Worm (Caenorhabditis elegans) whole organism, L4 larva: ENCODE data around the gene W06A7.4.

Experiments
- ceh-82 ChIP-seq: sonication (generic microtip); optimal IDR thresholded peaks from 2 replicates; lab custom pipeline; 2017; ENCODE audit warnings: missing biosample characterization, missing genetic modification characterization
- dpl-1 ChIP-seq: fragments of 150-350 bp; optimal IDR thresholded peaks from 2 replicates; lab custom pipeline; 2014; ENCODE audit warnings: missing biosample characterization, missing genetic modification reagents, missing genetic modification characterization
- egl-27 ChIP-seq: sonication (generic microtip); optimal IDR thresholded peaks from 3 replicates; lab custom pipeline; 2017; ENCODE audit warnings: missing biosample characterization, missing genetic modification reagents, missing genetic modification characterization
- hlh-11 ChIP-seq: fragments of 200-800 bp; sonication (Bioruptor generic); optimal IDR thresholded peaks from 2 replicates; lab custom pipeline; 2018; ENCODE audit warnings: mild to moderate bottlenecking, missing genetic modification characterization, missing compliant biosample characterization
- jun-1 ChIP-seq: fragments of 150-350 bp; optimal IDR thresholded peaks from 2 replicates; lab custom pipeline; 2014; ENCODE audit warnings: missing biosample characterization, missing genetic modification reagents, missing genetic modification characterization
- lin-1 ChIP-seq: fragments of 200-800 bp; sonication (Bioruptor generic); IDR thresholded peaks from 2 replicates; pipeline ENCODE4 v1.3.6; 2022; ENCODE audit warnings: missing genetic modification reagents, missing genetic modification characterization, missing compliant biosample characterization
- nhr-11 ChIP-seq: fragments of 150-350 bp; optimal IDR thresholded peaks from 2 replicates; lab custom pipeline; 2014; ENCODE audit warnings: missing biosample characterization, missing genetic modification characterization
- nhr-237 ChIP-seq: sonication (generic microtip); optimal IDR thresholded peaks from 2 replicates; lab custom pipeline; 2017; ENCODE audit warnings: missing biosample characterization, missing genetic modification characterization
- nhr-28 ChIP-seq: fragments of 150-350 bp; optimal IDR thresholded peaks from 2 replicates; lab custom pipeline; 2014; ENCODE audit warnings: missing biosample characterization, missing genetic modification characterization
- nhr-76 ChIP-seq: fragments of 150-350 bp; optimal IDR thresholded peaks from 2 replicates; lab custom pipeline; 2014; ENCODE audit warnings: missing biosample characterization, missing genetic modification characterization
- rbr-2 ChIP-seq: sonication (generic microtip); optimal IDR thresholded peaks from 2 replicates; lab custom pipeline; 2016; ENCODE audit warnings: missing genotype, missing genetic modification characterization, missing compliant biosample characterization
- snpc-4 ChIP-seq: fragments of 150-350 bp; optimal IDR thresholded peaks from 2 replicates; lab custom pipeline; 2014; ENCODE audit warnings: missing biosample characterization, missing genetic modification characterization
- unc-62 ChIP-seq, 3 experiments: fragments of 150-350 bp in 1 of 3; sonication (generic microtip); optimal IDR thresholded peaks in 2 of 3; peaks in 1 of 3; 1 replicate in 1 of 3; 2 replicates in 2 of 3; lab custom pipeline; 2014 to 2017; ENCODE audit warnings: missing biosample characterization in 3 of 3, missing genetic modification characterization in 3 of 3, missing genetic modification reagents in 3 of 3, missing genotype in 1 of 3

DNA sequence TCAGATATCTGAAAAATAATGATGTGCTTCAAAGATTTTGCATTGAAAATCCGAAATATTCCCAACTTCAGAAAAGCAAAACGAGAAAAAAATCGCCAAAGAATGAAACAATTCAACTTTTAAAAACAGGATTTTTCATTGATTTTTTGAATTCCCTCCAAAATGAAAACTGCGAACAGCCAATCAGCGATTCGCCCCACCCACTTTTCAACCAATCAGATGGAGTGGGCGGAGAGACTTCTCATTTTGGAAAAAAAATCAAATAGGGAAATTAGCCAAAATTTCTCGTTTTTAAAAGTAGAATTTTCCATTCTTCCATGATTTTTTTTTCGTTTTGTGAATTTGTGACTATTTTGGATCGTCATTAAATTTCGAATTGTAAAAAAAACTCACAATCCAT is 39.4 kb upstream of the W06A7.4 start:
- TF ChIP-seq egl-27 (no peak), unc-62 (GFP tag; optimal IDR thresholded peaks at IDR 0.05 in 1 of 2; lab: Kevin White, UChicago) (no peak), unc-62 (tag; optimal IDR thresholded peaks at IDR 0.05; lab: Kevin White, UChicago) (no peak), nhr-76 (no peak), nhr-11 (tag; lab: Kevin White, UChicago) (no peak), rbr-2 (tag; lab: Kevin White, UChicago) (no peak), nhr-237 (tag; lab: Kevin White, UChicago) (no peak), nhr-28 (no peak), snpc-4 (tag; lab: Kevin White, UChicago) (no peak), ceh-82 (tag; lab: Kevin White, UChicago) (no peak), jun-1 (tag; lab: Kevin White, UChicago) (no peak), lin-1 (GFP tag; lab: Robert Waterston, UW) (no peak), hlh-11 (tag; lab: Kevin White, UChicago) (no peak), dpl-1 (no peak)
